Comparison of ENCODE assay signal across 5 worm cellular contexts in genomic region chrII:6334745-6335260, ce11.
TF ChIP-seq lines count a peak whose summit lies in the region.

No protein-coding gene starts in this region.

TF ChIP-seq in whole organism, L1 larva, 84 proteins besides CTCF, POLR2A, EP300 and RAD21:
- TF ChIP-seq elt-2 (tag; optimal IDR thresholded peaks at IDR 0.05; lab: Kevin White, UChicago) (peak; percentile 46), efl-1 (optimal IDR thresholded peaks at IDR 0.05; lab: Kevin White, UChicago) (no peak), efl-1 (GFP tag; optimal IDR thresholded peaks at IDR 0.05 in 1 of 2; lab: Kevin White, UChicago) (peak in 1 of 2 experiments; percentile 90), lin-14 (GFP tag; optimal IDR thresholded peaks at IDR 0.05; lab: Kevin White, UChicago) (peak; percentile 0), lin-35 (GFP tag; optimal IDR thresholded peaks at IDR 0.05; lab: Kevin White, UChicago) (peak in 1 of 2 experiments; percentile 7), nhr-47 (tag; optimal IDR thresholded peaks at IDR 0.05; lab: Kevin White, UChicago) (no peak)

TF ChIP-seq in whole organism, L2 larva, 48 proteins besides CTCF, POLR2A, EP300 and RAD21:
- TF ChIP-seq ama-1 (optimal IDR thresholded peaks at IDR 0.05; lab: Kevin White, UChicago) (no peak), sma-9 (GFP tag; optimal IDR thresholded peaks at IDR 0.05; lab: Kevin White, UChicago) (no peak), sma-9 (tag; optimal IDR thresholded peaks at IDR 0.05; lab: Kevin White, UChicago) (no peak), nhr-6 (tag; optimal IDR thresholded peaks at IDR 0.05; lab: Kevin White, UChicago) (no peak), fos-1 (tag; optimal IDR thresholded peaks at IDR 0.05; lab: Kevin White, UChicago) (peak; percentile 33)

TF ChIP-seq in whole organism, L3 larva, 47 proteins besides CTCF, POLR2A, EP300 and RAD21:
- no peak for TF ChIP-seq mdl-1 (tag; optimal IDR thresholded peaks at IDR 0.05; lab: Kevin White, UChicago)
- TF ChIP-seq R02D3.7 (tag; optimal IDR thresholded peaks at IDR 0.05; lab: Kevin White, UChicago), result no peak
- TF ChIP-seq ceh-9 (tag; optimal IDR thresholded peaks at IDR 0.05; lab: Kevin White, UChicago), result no peak
- no peak for TF ChIP-seq aly-2 (tag; optimal IDR thresholded peaks at IDR 0.05; lab: Kevin White, UChicago)
- TF ChIP-seq fkh-10 (GFP tag; optimal IDR thresholded peaks at IDR 0.05; lab: Kevin White, UChicago), result no peak
- TF ChIP-seq elt-2 (tag; optimal IDR thresholded peaks at IDR 0.05; lab: Kevin White, UChicago), result peak; percentile 64
- TF ChIP-seq skn-1 (tag; optimal IDR thresholded peaks at IDR 0.05; lab: Kevin White, UChicago), result no peak
TF ChIP-seq in whole organism, L3 larva: peak in this region for 1.

TF ChIP-seq in whole organism, L4 larva, 104 proteins besides CTCF, POLR2A, EP300 and RAD21:
- TF ChIP-seq tra-1 (GFP tag; IDR thresholded peaks at IDR 0.05; lab: Robert Waterston, UW) (no peak), daf-8 (GFP tag; IDR thresholded peaks at IDR 0.05; lab: Robert Waterston, UW) (no peak), dve-1 (tag; optimal IDR thresholded peaks at IDR 0.05; lab: Kevin White, UChicago; ENCODE audit: insufficient read depth) (peak; percentile 56), jun-1 (tag; optimal IDR thresholded peaks at IDR 0.05; lab: Kevin White, UChicago) (no peak), dmd-6 (GFP tag; IDR thresholded peaks at IDR 0.05; lab: Robert Waterston, UW) (peak; percentile 31; the same call in 1 of the 2 replicates), nhr-102 (tag; optimal IDR thresholded peaks at IDR 0.05; lab: Kevin White, UChicago) (no peak), pqm-1 (tag; optimal IDR thresholded peaks at IDR 0.05; lab: Kevin White, UChicago) (peak; percentile 54), T20F7.1 (GFP tag; optimal IDR thresholded peaks at IDR 0.05; lab: Kevin White, UChicago) (no peak), nhr-28 (tag; optimal IDR thresholded peaks at IDR 0.05; lab: Kevin White, UChicago) (peak; percentile 43), skn-1 (tag; optimal IDR thresholded peaks at IDR 0.05; lab: Kevin White, UChicago) (no peak), daf-12 (tag; optimal IDR thresholded peaks at IDR 0.05; lab: Kevin White, UChicago) (no peak), tag-97 (GFP tag; IDR thresholded peaks at IDR 0.05; lab: Robert Waterston, UW) (no peak), hlh-11 (tag; optimal IDR thresholded peaks at IDR 0.05; lab: Kevin White, UChicago) (peak; percentile 40)

TF ChIP-seq in whole organism, young adult, 124 proteins besides CTCF, POLR2A, EP300 and RAD21:
- peak; percentile 62 for TF ChIP-seq nhr-80 (tag; optimal IDR thresholded peaks at IDR 0.05; lab: Kevin White, UChicago)
- no peak for TF ChIP-seq ceh-100 (GFP tag; IDR thresholded peaks at IDR 0.05; lab: Robert Waterston, UW)
- TF ChIP-seq cebp-1 (GFP tag; IDR thresholded peaks at IDR 0.05; lab: Robert Waterston, UW), result no peak
- peak; percentile 25 for TF ChIP-seq cebp-1 (tag; optimal IDR thresholded peaks at IDR 0.05; lab: Kevin White, UChicago)
